Fruit fly (Drosophila melanogaster) whole organism, embryonic: ENCODE data around the gene Oatp30B.
A peak's percentile ranks its signal among the peaks of the same experiment; 100 is the strongest.

Experiments
- Atf3 ChIP-seq: fragments of 200-800 bp; sonication (Bioruptor generic); optimal IDR thresholded peaks from 3 replicates; lab custom pipeline; 2016; ENCODE audit warnings: missing biosample characterization, missing genetic modification characterization
- Atf6 ChIP-seq: fragments of 200-800 bp; sonication (Bioruptor generic); IDR thresholded peaks from 2 replicates; pipeline ENCODE4 v1.3.6; 2022; ENCODE audit warnings: missing biosample characterization, missing genetic modification characterization
- B-H1 ChIP-seq: fragments of 200-800 bp; sonication (Bioruptor generic); IDR thresholded peaks from 3 replicates; pipeline ENCODE4 v1.3.6; 2022; ENCODE audit warnings: missing biosample characterization, missing genetic modification characterization
- CG10565 ChIP-seq: fragments of 200-800 bp; sonication (Bioruptor generic); optimal IDR thresholded peaks from 3 replicates; lab custom pipeline; 2016; ENCODE audit warnings: missing biosample characterization, mild to moderate bottlenecking, missing genetic modification characterization
- CG10654 ChIP-seq: fragments of 200-800 bp; sonication (Bioruptor generic); optimal IDR thresholded peaks from 2 replicates; lab custom pipeline; 2016; ENCODE audit warnings: missing biosample characterization, missing genetic modification characterization
- CG11696 ChIP-seq: fragments of 200-800 bp; sonication (Bioruptor generic); IDR thresholded peaks from 2 replicates; pipeline ENCODE4 v1.3.6; 2022; ENCODE audit warnings: missing biosample characterization, missing genetic modification characterization
- CG12071 ChIP-seq: fragments of 200-800 bp; sonication (Bioruptor generic); optimal IDR thresholded peaks from 3 replicates; lab custom pipeline; 2018; ENCODE audit warnings: missing biosample characterization, mild to moderate bottlenecking, missing genetic modification characterization
- CG12769 ChIP-seq: fragments of 200-800 bp; sonication (Bioruptor generic); optimal IDR thresholded peaks from 2 replicates; lab custom pipeline; 2019; ENCODE audit warnings: missing biosample characterization, mild to moderate bottlenecking, missing genetic modification characterization, moderate library complexity
- CG30403 ChIP-seq: fragments of 200-800 bp; sonication (Bioruptor generic); optimal IDR thresholded peaks from 3 replicates; lab custom pipeline; 2016; ENCODE audit warnings: missing biosample characterization, missing genetic modification characterization
- CG34422 ChIP-seq: fragments of 200-800 bp; sonication (Bioruptor generic); IDR thresholded peaks from 3 replicates; pipeline ENCODE4 v1.3.6; 2022; ENCODE audit warnings: missing biosample characterization, missing genetic modification characterization
- CG43689 ChIP-seq: fragments of 200-800 bp; sonication (Bioruptor generic); IDR thresholded peaks from 2 replicates; pipeline ENCODE4 v1.3.6; 2022; ENCODE audit warnings: missing biosample characterization, missing genetic modification characterization
- CG7357 ChIP-seq: fragments of 200-800 bp; sonication (Bioruptor generic); IDR thresholded peaks from 3 replicates; pipeline ENCODE4 v1.3.6; 2022; ENCODE audit warnings: missing biosample characterization, missing genetic modification characterization
- CG7372 ChIP-seq: fragments of 200-800 bp; sonication (Bioruptor generic); IDR thresholded peaks from 2 replicates; pipeline ENCODE4 v1.3.6; 2022; ENCODE audit warnings: missing biosample characterization, missing genetic modification characterization
- CG8924 ChIP-seq: fragments of 200-800 bp; optimal IDR thresholded peaks from 3 replicates; lab custom pipeline; 2019; ENCODE audit warnings: missing biosample characterization, mild to moderate bottlenecking, missing genetic modification characterization, moderate library complexity
- CG8944 ChIP-seq: fragments of 200-800 bp; sonication (Bioruptor generic); optimal IDR thresholded peaks from 3 replicates; lab custom pipeline; 2016; ENCODE audit warnings: missing biosample characterization, missing genetic modification characterization
- CG9609 ChIP-seq: fragments of 200-800 bp; sonication (Bioruptor generic); optimal IDR thresholded peaks from 3 replicates; lab custom pipeline; 2016; ENCODE audit warnings: missing biosample characterization, missing genetic modification characterization
- CkIIα-i1 ChIP-seq: fragments of 200-800 bp; sonication (Bioruptor generic); IDR thresholded peaks from 2 replicates; pipeline ENCODE4 v1.3.6; 2022; ENCODE audit warnings: missing biosample characterization, missing genetic modification characterization
- CoRest ChIP-seq: fragments of 200-800 bp; sonication (Bioruptor generic); optimal IDR thresholded peaks from 3 replicates; lab custom pipeline; 2018; ENCODE audit warnings: missing biosample characterization, mild to moderate bottlenecking, missing genetic modification characterization, moderate library complexity
- HHEX ChIP-seq: fragments of 200-800 bp; sonication (Bioruptor generic); optimal IDR thresholded peaks from 3 replicates; lab custom pipeline; 2017; ENCODE audit warnings: missing biosample characterization, mild to moderate bottlenecking, missing genetic modification characterization, missing genetic modification reagents
- HLH3B ChIP-seq: fragments of 200-800 bp; sonication (Bioruptor generic); IDR thresholded peaks from 2 replicates; pipeline ENCODE4 v1.3.6; 2022; ENCODE audit warnings: missing biosample characterization, missing genetic modification characterization
- HLH54F ChIP-seq: fragments of 200-800 bp; sonication (Bioruptor generic); optimal IDR thresholded peaks from 3 replicates; lab custom pipeline; 2016; ENCODE audit warnings: missing biosample characterization, missing genetic modification characterization
- Hmx ChIP-seq: fragments of 200-800 bp; sonication (Bioruptor generic); optimal IDR thresholded peaks from 2 replicates; lab custom pipeline; 2016; ENCODE audit warnings: missing biosample characterization, missing genetic modification characterization
- Mad ChIP-seq: fragments of 200-800 bp; sonication (Bioruptor generic); optimal IDR thresholded peaks from 2 replicates; lab custom pipeline; 2016; ENCODE audit warnings: missing biosample characterization, missing genetic modification characterization
- Poxn ChIP-seq: fragments of 200-800 bp; sonication (Bioruptor generic); IDR thresholded peaks from 2 replicates; pipeline ENCODE4 v1.3.6; 2022; ENCODE audit warnings: missing biosample characterization, missing genetic modification characterization
- Scr ChIP-seq: fragments of 200-800 bp; sonication (Bioruptor generic); IDR thresholded peaks from 2 replicates; pipeline ENCODE4 v1.3.6; 2022; ENCODE audit warnings: missing biosample characterization, missing genetic modification characterization; ENCODE audit not compliant: partially characterized antibody
- Usf ChIP-seq: fragments of 200-800 bp; sonication (Bioruptor generic); optimal IDR thresholded peaks from 2 replicates; lab custom pipeline; 2017; ENCODE audit warnings: missing genotype, missing biosample characterization, missing genetic modification characterization
- Vsx1 ChIP-seq: fragments of 200-800 bp; sonication (Bioruptor generic); optimal IDR thresholded peaks from 2 replicates; lab custom pipeline; 2017; ENCODE audit warnings: missing biosample characterization, mild to moderate bottlenecking, missing genetic modification characterization, missing genetic modification reagents
- az2 ChIP-seq: fragments of 200-800 bp; sonication (Bioruptor generic); optimal IDR thresholded peaks from 3 replicates; lab custom pipeline; 2016; ENCODE audit warnings: missing biosample characterization, missing genetic modification characterization
- br ChIP-seq: fragments of >200 bp; optimal IDR thresholded peaks from 2 replicates; lab custom pipeline; 2017
- cas ChIP-seq: fragments of 200-800 bp; sonication (Bioruptor generic); IDR thresholded peaks from 2 replicates; pipeline ENCODE4 v1.3.6; 2022; ENCODE audit warnings: missing biosample characterization, missing genetic modification characterization
- dan ChIP-seq: fragments of 200-800 bp; sonication (Bioruptor generic); IDR thresholded peaks from 2 replicates; pipeline ENCODE4 v1.3.6; 2022; ENCODE audit warnings: missing biosample characterization, missing genetic modification characterization
- ewg ChIP-seq: fragments of 200-800 bp; sonication (Bioruptor generic); optimal IDR thresholded peaks from 3 replicates; lab custom pipeline; 2017; ENCODE audit warnings: mild to moderate bottlenecking, missing biosample characterization, missing genetic modification reagents, missing genetic modification characterization
- gfzf ChIP-seq: fragments of 200-800 bp; sonication (Bioruptor generic); optimal IDR thresholded peaks from 2 replicates; lab custom pipeline; 2016; ENCODE audit warnings: missing biosample characterization, mild to moderate bottlenecking, missing genetic modification characterization, moderate library complexity
- jigr1 ChIP-seq: fragments of 200-800 bp; sonication (Bioruptor generic); IDR thresholded peaks from 3 replicates; pipeline ENCODE4 v1.3.6; 2022; ENCODE audit warnings: missing biosample characterization, missing genetic modification characterization
- kni ChIP-seq: fragments of 200-800 bp; sonication (Bioruptor generic); optimal IDR thresholded peaks from 3 replicates; lab custom pipeline; 2017; ENCODE audit warnings: mild to moderate bottlenecking, missing biosample characterization, missing genetic modification reagents, missing genetic modification characterization
- mld ChIP-seq: fragments of 200-800 bp; sonication (Bioruptor generic); IDR thresholded peaks from 3 replicates; pipeline ENCODE4 v1.3.6; 2022; ENCODE audit warnings: missing biosample characterization, missing genetic modification characterization; ENCODE audit not compliant: partially characterized antibody
- nerfin-2 ChIP-seq: fragments of 200-800 bp; sonication (Bioruptor generic); IDR thresholded peaks from 2 replicates; pipeline ENCODE4 v1.3.6; 2022; ENCODE audit warnings: missing biosample characterization, missing genetic modification characterization; ENCODE audit not compliant: partially characterized antibody
- nom ChIP-seq: fragments of 200-800 bp; sonication (Bioruptor generic); optimal IDR thresholded peaks from 2 replicates; lab custom pipeline; 2017; ENCODE audit warnings: missing biosample characterization, missing genetic modification characterization, mild to moderate bottlenecking, moderate library complexity, missing genetic modification reagents
- onecut ChIP-seq: fragments of 200-800 bp; sonication (Bioruptor generic); IDR thresholded peaks from 2 replicates; pipeline ENCODE4 v1.3.6; 2022; ENCODE audit warnings: missing biosample characterization, missing genetic modification characterization
- sc ChIP-seq, 3 experiments: fragments of >200 bp in 2 of 3; fragments of 200-800 bp in 1 of 3; sonication (Bioruptor generic) in 1 of 3; optimal IDR thresholded peaks; 2 replicates in 2 of 3; 3 replicates in 1 of 3; lab custom pipeline; 2017; ENCODE audit warnings: mild to moderate bottlenecking in 1 of 3, missing biosample characterization in 1 of 3, missing genetic modification characterization in 1 of 3, missing genetic modification reagents in 1 of 3
- schlank ChIP-seq: fragments of 200-800 bp; sonication (Bioruptor generic); optimal IDR thresholded peaks from 2 replicates; lab custom pipeline; 2018; ENCODE audit warnings: missing biosample characterization, mild to moderate bottlenecking, missing genetic modification characterization
- sens ChIP-seq: fragments of 200-800 bp; sonication (Bioruptor generic); peaks from one replicate; lab custom pipeline; 2016; ENCODE audit warnings: missing biosample characterization, missing genetic modification characterization
- sima ChIP-seq: fragments of 200-800 bp; sonication (Bioruptor generic); optimal IDR thresholded peaks from 2 replicates; lab custom pipeline; 2016; ENCODE audit warnings: missing biosample characterization, missing genetic modification characterization
- slou ChIP-seq: fragments of 200-800 bp; sonication (Bioruptor generic); optimal IDR thresholded peaks from 3 replicates; lab custom pipeline; 2016; ENCODE audit warnings: missing biosample characterization, missing genetic modification characterization
- ssp ChIP-seq: fragments of 200-800 bp; sonication (Bioruptor generic); IDR thresholded peaks from 2 replicates; pipeline ENCODE4 v1.3.6; 2022; ENCODE audit warnings: missing biosample characterization, missing genetic modification characterization
- stc ChIP-seq: fragments of 200-800 bp; sonication (Bioruptor generic); IDR thresholded peaks from 2 replicates; pipeline ENCODE4 v1.3.6; 2022; ENCODE audit warnings: missing biosample characterization, missing genetic modification characterization
- tin ChIP-seq: fragments of 200-800 bp; sonication (Bioruptor generic); optimal IDR thresholded peaks from 3 replicates; lab custom pipeline; 2016; ENCODE audit warnings: missing biosample characterization, missing genetic modification characterization
- unc-4 ChIP-seq: fragments of 200-800 bp; sonication (Bioruptor generic); IDR thresholded peaks from 2 replicates; pipeline ENCODE4 v1.3.6; 2022; ENCODE audit warnings: missing biosample characterization, missing genetic modification characterization; ENCODE audit not compliant: partially characterized antibody
- z ChIP-seq: fragments of 200-800 bp; sonication (Bioruptor generic); IDR thresholded peaks from 3 replicates; pipeline ENCODE4 v1.3.6; 2022; ENCODE audit warnings: missing biosample characterization, missing genetic modification characterization

Gene Oatp30B

dm6 chr2L:9569588-9570434 lies 48.8 kb downstream of the Oatp30B start (continued):
- TF ChIP-seq CG7357 (GFP tag; lab: Robert Waterston, UW) (peak; percentile 83), jigr1 (GFP tag; lab: Robert Waterston, UW) (peak; percentile 86; the same call in 2 of the 3 replicates), Scr (peak; percentile 48), CoRest (tag; lab: Kevin White, UChicago) (peak; percentile 98), kni (GFP tag; lab: Kevin White, UChicago) (peak; percentile 42), stc (GFP tag; lab: Robert Waterston, UW) (peak; percentile 90), Mad (GFP tag; lab: Kevin White, UChicago) (peak; percentile 84), az2 (peak; percentile 95), HHEX (GFP tag; lab: Kevin White, UChicago) (peak; percentile 97), HLH3B (GFP tag; lab: Robert Waterston, UW) (peak; percentile 91), Poxn (GFP tag; lab: Robert Waterston, UW) (peak; percentile 78), Atf3 (GFP tag; lab: Kevin White, UChicago) (peak; percentile 1), Vsx1 (peak; percentile 93), CG10654 (GFP tag; lab: Kevin White, UChicago) (peak; percentile 90), z (peak; percentile 49; the same call in 2 of the 3 replicates), CG34422 (GFP tag; lab: Robert Waterston, UW) (peak; percentile 91), Hmx (GFP tag; lab: Kevin White, UChicago) (peak; percentile 80), sens (GFP tag; lab: Kevin White, UChicago) (peak; percentile 96), slou (GFP tag; lab: Kevin White, UChicago) (peak; percentile 92), HLH54F (GFP tag; lab: Kevin White, UChicago) (peak; percentile 87), mld (GFP tag; lab: Robert Waterston, UW) (no peak), CG12769 (tag; lab: Kevin White, UChicago) (peak; percentile 57), CG30403 (GFP tag; lab: Kevin White, UChicago) (peak; percentile 98), sc (optimal IDR thresholded peaks at IDR 0.05; lab: Kevin White, UChicago) (no peak), sc (GFP tag; optimal IDR thresholded peaks at IDR 0.05; lab: Kevin White, UChicago) (peak; percentile 95), CG43689 (GFP tag; lab: Robert Waterston, UW) (peak; percentile 67), CG7372 (GFP tag; lab: Robert Waterston, UW) (peak; percentile 93), cas (GFP tag; lab: Robert Waterston, UW) (peak; percentile 88), CG11696 (no peak; the same call in none of the 2 replicates), CG10565 (GFP tag; lab: Kevin White, UChicago) (peak; percentile 72), CG9609 (GFP tag; lab: Kevin White, UChicago) (peak; percentile 72), onecut (GFP tag; lab: Robert Waterston, UW) (peak; percentile 87), CG8924 (peak; percentile 98), tin (peak; percentile 94), nom (GFP tag; lab: Kevin White, UChicago) (peak; percentile 94), sima (peak; percentile 52), CG12071 (GFP tag; lab: Kevin White, UChicago) (peak; percentile 82), schlank (tag; lab: Kevin White, UChicago) (peak; percentile 83), br (lab: Kevin White, UChicago) (no peak), dan (peak; percentile 16; the same call in 1 of the 2 replicates), ewg (GFP tag; lab: Kevin White, UChicago) (peak; percentile 91), Usf (GFP tag; lab: Kevin White, UChicago) (peak; percentile 94), gfzf (GFP tag; lab: Kevin White, UChicago) (no peak), nerfin-2 (no peak), CkIIα-i1 (peak; percentile 48; the same call in 1 of the 2 replicates), CG8944 (GFP tag; lab: Kevin White, UChicago) (peak; percentile 73), unc-4 (no peak; the same call in 1 of the 2 replicates), ssp (GFP tag; lab: Robert Waterston, UW) (peak; percentile 82), B-H1 (GFP tag; lab: Robert Waterston, UW) (peak; percentile 82), Atf6 (GFP tag; lab: Robert Waterston, UW) (peak; percentile 95)
